Worm (Caenorhabditis elegans) whole organism, L3 larva: Measurements from ENCODE around the gene nhr-30.

Source experiments
- R02D3.7 ChIP-seq: fragments of 150-350 bp; optimal IDR thresholded peaks from 2 replicates; lab custom pipeline; 2014; ENCODE audit warnings: missing biosample characterization, missing genetic modification characterization
- ZK546.5 ChIP-seq: sonication (generic microtip); optimal IDR thresholded peaks from 2 replicates; lab custom pipeline; 2017; ENCODE audit warnings: missing biosample characterization, missing genetic modification characterization
- aly-2 ChIP-seq: fragments of 150-350 bp; optimal IDR thresholded peaks from 2 replicates; lab custom pipeline; 2014; ENCODE audit warnings: missing biosample characterization, missing genetic modification characterization
- ama-1 ChIP-seq: fragments of 150-350 bp; optimal IDR thresholded peaks from 2 replicates; lab custom pipeline; 2018
- ceh-16 ChIP-seq: sonication (generic microtip); optimal IDR thresholded peaks from 2 replicates; lab custom pipeline; 2017; ENCODE audit warnings: missing biosample characterization, missing genetic modification characterization
- ceh-28 ChIP-seq: fragments of 150-350 bp; optimal IDR thresholded peaks from 2 replicates; lab custom pipeline; 2014; ENCODE audit warnings: missing biosample characterization, missing genetic modification reagents, missing genetic modification characterization
- ceh-82 ChIP-seq: fragments of 150-350 bp; optimal IDR thresholded peaks from 2 replicates; lab custom pipeline; 2014; ENCODE audit warnings: missing biosample characterization, missing genetic modification characterization
- ceh-9 ChIP-seq: sonication (generic microtip); optimal IDR thresholded peaks from 2 replicates; lab custom pipeline; 2018; ENCODE audit warnings: missing biosample characterization, missing genetic modification characterization
- daf-12 ChIP-seq: fragments of 150-350 bp; optimal IDR thresholded peaks from 2 replicates; lab custom pipeline; 2014; ENCODE audit warnings: missing biosample characterization, missing genetic modification reagents, missing genetic modification characterization
- egl-27 ChIP-seq: sonication (generic microtip); optimal IDR thresholded peaks from 4 replicates; lab custom pipeline; 2017; ENCODE audit warnings: missing biosample characterization, missing genetic modification reagents, missing genetic modification characterization
- egl-5 ChIP-seq: fragments of 150-350 bp; optimal IDR thresholded peaks from 2 replicates; lab custom pipeline; 2017; ENCODE audit warnings: missing biosample characterization, missing genetic modification reagents, missing genetic modification characterization, inconsistent platforms
- elt-1 ChIP-seq: fragments of 150-350 bp; optimal IDR thresholded peaks from 2 replicates; lab custom pipeline; 2014; ENCODE audit warnings: missing biosample characterization, missing genetic modification characterization
- elt-2 ChIP-seq: sonication (generic microtip); optimal IDR thresholded peaks from 2 replicates; lab custom pipeline; 2016; ENCODE audit warnings: missing genetic modification reagents, mild to moderate bottlenecking, missing genetic modification characterization, missing compliant biosample characterization
- elt-3 ChIP-seq, 3 experiments: fragments of 150-350 bp in 1 of 3; sonication (generic microtip) in 2 of 3; optimal IDR thresholded peaks; 2 replicates in 2 of 3; 4 replicates in 1 of 3; lab custom pipeline; 2014 to 2017; ENCODE audit warnings: missing biosample characterization in 3 of 3, missing genetic modification characterization in 3 of 3
- eor-1 ChIP-seq, 2 experiments: fragments of 150-350 bp; optimal IDR thresholded peaks; 2 replicates each; lab custom pipeline; 2014 to 2018; ENCODE audit warnings: missing biosample characterization in 2 of 2, missing genetic modification characterization in 2 of 2
- fkh-10 ChIP-seq: sonication (generic microtip); optimal IDR thresholded peaks from 2 replicates; lab custom pipeline; 2017; ENCODE audit warnings: missing biosample characterization, missing genetic modification reagents, missing genetic modification characterization
- fos-1 ChIP-seq: fragments of 150-350 bp; optimal IDR thresholded peaks from 2 replicates; lab custom pipeline; 2014; ENCODE audit warnings: missing biosample characterization, missing genetic modification characterization
- hmg-11 ChIP-seq: sonication (generic microtip); optimal IDR thresholded peaks from 2 replicates; lab custom pipeline; 2016; ENCODE audit warnings: missing genetic modification characterization, missing compliant biosample characterization
- jun-1 ChIP-seq: fragments of 150-350 bp; optimal IDR thresholded peaks from 2 replicates; lab custom pipeline; 2014; ENCODE audit warnings: missing biosample characterization, missing genetic modification reagents, missing genetic modification characterization
- lin-39 ChIP-seq: fragments of 150-350 bp; optimal IDR thresholded peaks from 2 replicates; lab custom pipeline; 2018; ENCODE audit warnings: missing biosample characterization, missing genetic modification reagents, missing genetic modification characterization
- lsy-12 ChIP-seq: sonication (generic microtip); optimal IDR thresholded peaks from 2 replicates; lab custom pipeline; 2016; ENCODE audit warnings: mild to moderate bottlenecking, missing genetic modification characterization, missing compliant biosample characterization
- mdl-1 ChIP-seq: fragments of 150-350 bp; optimal IDR thresholded peaks from 2 replicates; lab custom pipeline; 2014; ENCODE audit warnings: missing biosample characterization, missing genetic modification characterization
- nfya-1 ChIP-seq: sonication (generic microtip); optimal IDR thresholded peaks from 2 replicates; lab custom pipeline; 2017; ENCODE audit warnings: missing genetic modification characterization, mild to moderate bottlenecking, missing compliant biosample characterization, antibody characterized with exemption, moderate library complexity; ENCODE audit not compliant: insufficient read depth
- nhr-12 ChIP-seq: fragments of 150-350 bp; optimal IDR thresholded peaks from 2 replicates; lab custom pipeline; 2014; ENCODE audit warnings: missing biosample characterization, missing genetic modification characterization
- nhr-23 ChIP-seq: fragments of 150-350 bp; optimal IDR thresholded peaks from 2 replicates; lab custom pipeline; 2014; ENCODE audit warnings: missing biosample characterization, missing genetic modification reagents, missing genetic modification characterization
- nhr-237 ChIP-seq: fragments of 150-350 bp; optimal IDR thresholded peaks from 2 replicates; lab custom pipeline; 2014; ENCODE audit warnings: missing biosample characterization, missing genetic modification characterization
- nhr-25 ChIP-seq: sonication (generic microtip); optimal IDR thresholded peaks from 2 replicates; lab custom pipeline; 2017; ENCODE audit warnings: missing biosample characterization, missing genetic modification characterization
- nhr-28 ChIP-seq: fragments of 150-350 bp; optimal IDR thresholded peaks from 2 replicates; lab custom pipeline; 2014; ENCODE audit warnings: missing biosample characterization, missing genetic modification characterization
- nhr-43 ChIP-seq: sonication (generic microtip); optimal IDR thresholded peaks from 2 replicates; lab custom pipeline; 2016; ENCODE audit warnings: mild to moderate bottlenecking, missing genetic modification characterization, missing compliant biosample characterization; ENCODE audit not compliant: poor library complexity, severe bottlenecking
- nhr-76 ChIP-seq: fragments of 150-350 bp; sonication (generic microtip); optimal IDR thresholded peaks from 5 replicates; lab custom pipeline; 2014; ENCODE audit warnings: missing biosample characterization, missing genetic modification characterization
- nhr-77 ChIP-seq: fragments of 150-350 bp; optimal IDR thresholded peaks from 2 replicates; lab custom pipeline; 2014; ENCODE audit warnings: missing biosample characterization, missing genetic modification characterization
- pha-4 ChIP-seq: fragments of 150-350 bp; optimal IDR thresholded peaks from 2 replicates; lab custom pipeline; 2014; ENCODE audit warnings: missing biosample characterization, missing genetic modification reagents, missing genetic modification characterization
- pqm-1 ChIP-seq: fragments of 150-350 bp; optimal IDR thresholded peaks from 2 replicates; lab custom pipeline; 2017; ENCODE audit warnings: missing biosample characterization, missing genetic modification characterization, inconsistent platforms
- sea-2 ChIP-seq: fragments of 150-350 bp; sonication (generic microtip); optimal IDR thresholded peaks from 4 replicates; lab custom pipeline; 2014; ENCODE audit warnings: missing biosample characterization, missing genetic modification reagents, missing genetic modification characterization
- skn-1 ChIP-seq: fragments of 150-350 bp; optimal IDR thresholded peaks from 2 replicates; lab custom pipeline; 2014; ENCODE audit warnings: missing biosample characterization, missing genetic modification characterization
- snpc-4 ChIP-seq: fragments of 150-350 bp; optimal IDR thresholded peaks from 2 replicates; lab custom pipeline; 2014; ENCODE audit warnings: missing biosample characterization, missing genetic modification characterization
- tbx-2 ChIP-seq: sonication (generic microtip); optimal IDR thresholded peaks from 2 replicates; lab custom pipeline; 2016; ENCODE audit warnings: mild to moderate bottlenecking, missing genetic modification characterization, missing compliant biosample characterization
- zag-1 ChIP-seq: fragments of 150-350 bp; optimal IDR thresholded peaks from 2 replicates; lab custom pipeline; 2014; ENCODE audit warnings: missing biosample characterization, missing genetic modification characterization
- ztf-4 ChIP-seq: fragments of 150-350 bp; optimal IDR thresholded peaks from 2 replicates; lab custom pipeline; 2014; ENCODE audit warnings: missing biosample characterization, missing genetic modification characterization

nhr-30 gene

DNA sequence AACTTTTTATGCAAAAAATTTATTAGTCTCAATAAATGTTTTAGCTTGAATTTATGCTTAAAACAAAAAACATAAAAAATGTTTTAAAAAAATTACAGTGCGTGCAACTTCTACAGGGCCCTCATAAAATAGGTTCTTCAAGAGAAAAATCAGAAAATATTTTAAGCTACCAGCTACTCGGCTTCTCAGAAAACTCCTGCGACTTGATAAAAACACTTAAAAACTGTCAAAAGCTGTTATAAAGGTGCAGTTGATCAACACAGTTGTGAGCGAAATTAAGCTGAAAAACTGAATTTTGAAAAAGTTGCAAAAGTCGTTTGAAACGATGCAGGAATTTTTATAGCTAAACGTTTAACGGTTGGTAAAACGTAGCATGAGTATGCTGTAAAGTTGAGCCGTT is 43.8 kb downstream of the nhr-30 start:
- TF ChIP-seq snpc-4, result peak; percentile 10
- no peak for TF ChIP-seq tbx-2 (tag; lab: Kevin White, UChicago)
- TF ChIP-seq nfya-1 (tag; lab: Kevin White, UChicago), result peak; percentile 48
- TF ChIP-seq elt-2 (tag; lab: Kevin White, UChicago), result no peak
- peak; percentile 99 for TF ChIP-seq ama-1 (lab: Kevin White, UChicago)
- TF ChIP-seq lsy-12, result peak; percentile 42
- TF ChIP-seq, all 47 proteins: peak for 4

DNA sequence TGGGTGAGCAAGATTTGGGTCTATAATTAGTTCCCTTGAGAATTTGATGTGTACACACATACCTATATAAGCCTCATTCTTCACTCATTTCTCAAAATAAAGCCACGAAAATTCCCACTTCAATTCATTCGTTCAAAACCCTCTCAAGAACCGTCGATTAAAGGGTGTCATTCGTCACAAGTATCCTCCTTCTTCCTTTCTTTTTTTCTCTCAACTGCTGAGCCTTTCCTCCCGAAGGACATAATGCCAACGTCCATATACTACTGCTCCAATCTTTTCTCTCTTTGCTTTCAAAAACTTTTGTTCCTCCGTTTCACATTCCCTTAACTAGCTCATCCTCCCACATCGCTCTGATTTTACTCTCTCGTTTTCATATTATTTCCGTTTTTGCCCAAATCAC is 47.2 kb downstream of the nhr-30 start, which contains the start of gene T27E4.1:
Gene T27E4.1, plus strand, starts transcription at position 137 of the 400 bp plus-strand sequence.
- TF ChIP-seq lin-39 (tag; lab: Kevin White, UChicago) (peak; percentile 44), ceh-16 (tag; lab: Kevin White, UChicago) (no peak), nhr-76 (tag; lab: Kevin White, UChicago) (no peak), elt-1 (no peak), nhr-43 (tag; lab: Kevin White, UChicago) (no peak)

DNA sequence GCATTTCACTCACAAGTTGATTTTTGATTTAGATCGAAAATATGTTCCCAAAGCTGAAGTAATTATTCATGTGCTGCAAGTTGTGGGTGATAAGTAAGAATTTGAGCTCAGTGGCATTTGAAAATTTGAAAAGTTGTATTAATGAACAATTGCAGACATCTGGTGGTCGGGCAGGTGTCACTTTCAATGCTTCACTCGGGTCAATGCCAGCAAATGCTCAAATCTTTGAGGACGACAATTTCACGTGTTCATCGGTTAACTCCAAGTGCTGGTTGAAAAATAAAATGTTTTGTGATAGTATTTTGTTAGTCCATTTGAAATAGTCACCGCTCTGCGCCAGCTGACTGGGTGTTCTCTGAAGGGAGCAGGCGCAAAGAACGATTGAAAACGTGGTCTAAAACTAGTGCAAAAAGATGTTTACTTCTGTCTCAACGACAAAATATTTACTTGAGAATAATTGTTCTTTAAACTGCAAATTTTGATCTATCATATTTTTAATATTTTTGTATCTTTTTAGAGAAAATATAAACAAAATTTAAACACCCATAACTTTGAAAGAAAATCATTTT is 49.2 kb downstream of the nhr-30 start:
- TF ChIP-seq elt-2 (tag; lab: Kevin White, UChicago) (peak; percentile 76), nfya-1 (tag; lab: Kevin White, UChicago) (peak; percentile 14), ztf-4 (tag; lab: Kevin White, UChicago) (no peak), ceh-28 (tag; lab: Kevin White, UChicago) (no peak), pha-4 (tag; lab: Kevin White, UChicago) (peak; percentile 96), pqm-1 (tag; lab: Kevin White, UChicago) (peak; percentile 82), lin-39 (tag; lab: Kevin White, UChicago) (peak; percentile 76), eor-1 (tag; optimal IDR thresholded peaks at IDR 0.05; lab: Kevin White, UChicago) (no peak), jun-1 (tag; lab: Kevin White, UChicago) (peak; percentile 63), ceh-82 (tag; lab: Kevin White, UChicago) (no peak), egl-5 (tag; lab: Kevin White, UChicago) (peak; percentile 43), zag-1 (tag; lab: Kevin White, UChicago) (no peak), nhr-12 (no peak), ZK546.5 (no peak), egl-27 (no peak), sea-2 (GFP tag; lab: Kevin White, UChicago) (no peak), mdl-1 (tag; lab: Kevin White, UChicago) (peak; percentile 3), ama-1 (lab: Kevin White, UChicago) (no peak), lsy-12 (peak; percentile 15)
- TF ChIP-seq, all 47 proteins: peak for 9

DNA sequence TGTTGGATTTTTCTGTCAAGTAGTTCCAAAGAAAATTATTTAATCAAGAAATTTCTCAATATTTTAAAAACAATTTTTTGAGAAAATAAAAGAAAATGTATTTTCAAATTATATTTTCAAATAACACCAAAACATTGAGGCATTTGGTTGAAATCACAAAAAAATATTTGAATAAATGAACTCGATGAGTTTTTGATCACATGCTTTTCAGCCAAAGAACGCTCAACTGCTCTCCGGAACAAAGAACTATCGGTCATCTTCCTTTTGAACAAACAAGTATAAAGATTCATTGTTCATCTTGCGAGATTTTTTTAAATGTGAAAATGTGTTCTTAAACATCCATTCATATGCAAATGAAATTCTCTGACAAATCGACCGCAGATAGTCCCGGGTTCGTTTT is 50.0 kb downstream of the nhr-30 start:
- TF ChIP-seq fkh-10 (GFP tag; lab: Kevin White, UChicago) (peak; percentile 41), pha-4 (tag; lab: Kevin White, UChicago) (peak; percentile 50), pqm-1 (tag; lab: Kevin White, UChicago) (peak; percentile 61), nhr-237 (tag; lab: Kevin White, UChicago) (no peak)

DNA sequence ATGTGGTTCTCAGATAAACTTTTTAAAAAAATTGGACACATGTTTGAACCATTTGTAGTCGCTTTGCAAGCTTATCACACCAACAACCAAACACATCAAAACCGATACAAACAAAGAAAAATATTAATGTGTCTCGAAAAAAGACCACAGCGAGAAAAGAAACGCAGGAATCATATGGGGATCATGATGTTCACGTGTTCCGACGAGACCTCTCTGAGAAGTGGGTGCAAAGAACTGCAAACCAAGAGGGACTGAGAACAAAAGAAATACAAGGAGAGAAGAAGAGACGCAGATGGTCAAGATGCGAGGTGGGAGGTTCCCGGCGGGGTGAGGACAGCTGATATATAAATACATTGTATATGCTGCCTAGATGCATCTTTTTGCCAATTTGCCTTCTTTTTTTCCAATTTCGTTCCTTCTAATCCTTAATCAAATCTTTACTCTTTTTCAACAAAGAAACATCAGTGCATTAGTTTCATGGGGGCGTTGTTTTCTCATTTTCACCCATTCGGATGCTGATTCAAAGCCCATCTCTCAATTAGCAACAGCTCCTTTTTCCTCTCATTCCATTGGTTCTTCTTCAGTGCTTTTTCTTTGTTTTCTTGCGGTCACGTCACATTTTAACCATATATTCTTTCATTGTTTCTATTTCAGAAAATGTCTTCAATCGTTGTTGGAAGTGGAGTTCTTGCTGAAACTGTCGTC is 50.8 kb downstream of the nhr-30 start, which contains the start of gene F21C10.10:
Gene F21C10.10, plus strand, starts transcription at position 655 of the 705 bp plus-strand sequence.
- TF ChIP-seq ceh-82 (tag; lab: Kevin White, UChicago) (no peak), egl-5 (tag; lab: Kevin White, UChicago) (peak; percentile 84), nhr-23 (tag; lab: Kevin White, UChicago) (peak; percentile 95), elt-3 (tag; optimal IDR thresholded peaks at IDR 0.05; lab: Kevin White, UChicago) (peak in 2 of 3 experiments; percentile 43 to 81), zag-1 (tag; lab: Kevin White, UChicago) (no peak), nhr-43 (tag; lab: Kevin White, UChicago) (peak; percentile 98), elt-1 (no peak), nhr-237 (tag; lab: Kevin White, UChicago) (no peak), aly-2 (tag; lab: Kevin White, UChicago) (no peak), ceh-16 (tag; lab: Kevin White, UChicago) (no peak), ZK546.5 (no peak), nhr-77 (peak; percentile 23), lin-39 (tag; lab: Kevin White, UChicago) (peak; percentile 84), pha-4 (tag; lab: Kevin White, UChicago) (peak; percentile 96), nhr-25 (tag; lab: Kevin White, UChicago) (peak; percentile 94), daf-12 (tag; lab: Kevin White, UChicago) (no peak), egl-27 (peak; percentile 54), skn-1 (tag; lab: Kevin White, UChicago) (peak; percentile 6), R02D3.7 (tag; lab: Kevin White, UChicago) (peak; percentile 19), fkh-10 (GFP tag; lab: Kevin White, UChicago) (no peak), fos-1 (peak; percentile 15), mdl-1 (tag; lab: Kevin White, UChicago) (peak; percentile 89), pqm-1 (tag; lab: Kevin White, UChicago) (peak; percentile 89), eor-1 (tag; optimal IDR thresholded peaks at IDR 0.05; lab: Kevin White, UChicago) (no peak), elt-2 (tag; lab: Kevin White, UChicago) (peak; percentile 93), nhr-76 (tag; lab: Kevin White, UChicago) (peak; percentile 92), ztf-4 (tag; lab: Kevin White, UChicago) (peak; percentile 65), hmg-11 (tag; lab: Kevin White, UChicago) (peak; percentile 62), nhr-28 (tag; lab: Kevin White, UChicago) (no peak), ceh-9 (tag; lab: Kevin White, UChicago) (no peak), snpc-4 (peak; percentile 55)
